Worm (Caenorhabditis elegans) whole organism, young adult: Measurements from ENCODE around the gene F56D6.11.

Experiments
- C17E4.6 ChIP-seq: fragments of 200-800 bp; sonication (Bioruptor generic); IDR thresholded peaks from 2 replicates; pipeline ENCODE4 v1.3.6; 2022; ENCODE audit warnings: missing genetic modification reagents, missing genetic modification characterization, missing compliant biosample characterization
- ama-1 ChIP-seq, 3 experiments: fragments of 150-350 bp in 1 of 3; sonication (generic microtip) in 2 of 3; optimal IDR thresholded peaks; 2 replicates each; lab custom pipeline; 2014 to 2018; ENCODE audit warnings: missing biosample characterization in 2 of 3, missing genetic modification characterization in 2 of 3, missing genetic modification reagents in 2 of 3
- ccch-3 ChIP-seq: fragments of 200-800 bp; sonication (Bioruptor generic); optimal IDR thresholded peaks from 2 replicates; lab custom pipeline; 2018; ENCODE audit warnings: mild to moderate bottlenecking, missing genetic modification characterization, missing compliant biosample characterization
- dpl-1 ChIP-seq: fragments of 150-350 bp; optimal IDR thresholded peaks from 2 replicates; lab custom pipeline; 2014; ENCODE audit warnings: missing biosample characterization, missing genetic modification reagents, missing genetic modification characterization
- ekl-4 ChIP-seq: fragments of 200-800 bp; sonication (Bioruptor generic); IDR thresholded peaks from 2 replicates; pipeline ENCODE4 v1.3.6; 2022; ENCODE audit warnings: missing genetic modification reagents, missing genetic modification characterization, missing compliant biosample characterization
- pbrm-1 ChIP-seq: fragments of 200-800 bp; sonication (Bioruptor generic); IDR thresholded peaks from 2 replicates; pipeline ENCODE4 v1.3.6; 2022; ENCODE audit warnings: missing genetic modification reagents, missing genetic modification characterization, missing compliant biosample characterization
- pha-4 ChIP-seq: fragments of 150-350 bp; sonication (generic microtip); optimal IDR thresholded peaks from 2 replicates; lab custom pipeline; 2014; ENCODE audit warnings: missing biosample characterization, missing genetic modification reagents, missing genetic modification characterization
- rcor-1 ChIP-seq: fragments of 200-800 bp; sonication (Bioruptor generic); IDR thresholded peaks from 2 replicates; pipeline ENCODE4 v1.3.6; 2022; ENCODE audit warnings: missing genetic modification reagents, missing genetic modification characterization, missing compliant biosample characterization
- sea-2 ChIP-seq: fragments of 200-800 bp; sonication (Bioruptor generic); IDR thresholded peaks from 2 replicates; pipeline ENCODE4 v1.3.6; 2022; ENCODE audit warnings: missing genetic modification characterization, missing compliant biosample characterization

DNA sequence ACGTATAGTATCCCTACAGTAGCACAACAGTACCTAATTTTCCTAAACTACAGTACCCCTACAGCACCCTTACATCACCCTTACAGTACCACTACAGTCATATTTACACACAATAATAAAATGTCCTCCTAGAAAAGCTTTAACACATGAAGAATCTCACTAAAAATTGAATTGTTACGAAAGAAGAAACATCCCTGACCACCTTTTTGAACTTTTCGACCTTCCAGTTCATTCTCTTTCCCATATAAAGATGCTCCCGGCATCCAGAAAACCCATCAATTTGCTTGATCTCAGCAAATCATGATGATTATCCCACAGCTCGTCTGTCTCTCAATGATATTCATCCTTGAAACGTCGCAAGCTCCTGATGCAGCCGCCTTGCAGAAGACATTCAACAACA lies 1.7 kb downstream of the F56D6.11 start, which contains the start of gene F56D6.21:
- no peak for TF ChIP-seq pha-4 (tag; lab: Kevin White, UChicago)
- TF ChIP-seq ama-1 (optimal IDR thresholded peaks at IDR 0.05; lab: Kevin White, UChicago) = no peak
- TF ChIP-seq ama-1 (GFP tag; optimal IDR thresholded peaks at IDR 0.05; lab: Kevin White, UChicago) = no peak
- TF ChIP-seq C17E4.6 (GFP tag; lab: Robert Waterston, UW) = no peak
- TF ChIP-seq sea-2 (GFP tag; lab: Robert Waterston, UW) = no peak
- TF ChIP-seq ekl-4 (GFP tag; lab: Robert Waterston, UW) = no peak
- no peak for TF ChIP-seq ccch-3 (GFP tag; lab: Kevin White, UChicago)
- no peak for TF ChIP-seq pbrm-1 (GFP tag; lab: Robert Waterston, UW)
- no peak for TF ChIP-seq rcor-1 (GFP tag; lab: Robert Waterston, UW)
- no peak for TF ChIP-seq dpl-1 (GFP tag; lab: Kevin White, UChicago)
